Worm (Caenorhabditis elegans) whole organism, young adult: Measurements from ENCODE around the gene C27D9.1.

Experiments used
- C06A6.2 ChIP-seq: fragments of 200-800 bp; sonication (Bioruptor generic); conservative IDR thresholded peaks from 2 replicates; pipeline ENCODE4 v1.3.6; 2022; ENCODE audit warnings: missing genetic modification characterization, missing compliant biosample characterization
- atf-7 ChIP-seq: sonication (generic microtip); optimal IDR thresholded peaks from 2 replicates; lab custom pipeline; 2017; ENCODE audit warnings: mild to moderate bottlenecking, missing genetic modification characterization, missing compliant biosample characterization
- attf-5 ChIP-seq: fragments of 200-800 bp; sonication (Bioruptor generic); optimal IDR thresholded peaks from 2 replicates; lab custom pipeline; 2018; ENCODE audit warnings: mild to moderate bottlenecking, missing genetic modification characterization, missing compliant biosample characterization
- chd-7 ChIP-seq: sonication (generic microtip); optimal IDR thresholded peaks from 2 replicates; lab custom pipeline; 2016; ENCODE audit warnings: mild to moderate bottlenecking, missing genetic modification characterization, moderate library complexity, missing compliant biosample characterization
- hlh-12 ChIP-seq: sonication (generic microtip); optimal IDR thresholded peaks from 2 replicates; lab custom pipeline; 2016; ENCODE audit warnings: missing genetic modification characterization, missing compliant biosample characterization
- pha-4 ChIP-seq: fragments of 150-350 bp; sonication (generic microtip); optimal IDR thresholded peaks from 2 replicates; lab custom pipeline; 2014; ENCODE audit warnings: missing biosample characterization, missing genetic modification reagents, missing genetic modification characterization
- snpc-4 ChIP-seq, 5 experiments: fragments of 150-350 bp in 1 of 5; sonication (generic microtip) in 4 of 5; optimal IDR thresholded peaks; 2 replicates each; lab custom pipeline; 2014 to 2018; ENCODE audit warnings: missing genetic modification characterization in 5 of 5, missing biosample characterization in 3 of 5, antibody characterized with exemption in 2 of 5, mild to moderate bottlenecking in 2 of 5, missing compliant biosample characterization in 2 of 5, missing genotype in 2 of 5, moderate library complexity in 2 of 5, missing genetic modification reagents in 1 of 5
- tbp1 ChIP-seq: fragments of 200-800 bp; sonication (Bioruptor generic); optimal IDR thresholded peaks from 2 replicates; lab custom pipeline; 2018; ENCODE audit warnings: mild to moderate bottlenecking, missing genetic modification characterization, missing compliant biosample characterization
- ztf-18 ChIP-seq: sonication (generic microtip); optimal IDR thresholded peaks from 2 replicates; lab custom pipeline; 2016; ENCODE audit warnings: missing genotype, mild to moderate bottlenecking, missing genetic modification characterization, missing compliant biosample characterization
- ztf-3 ChIP-seq: fragments of 200-800 bp; sonication (Bioruptor generic); optimal IDR thresholded peaks from 2 replicates; lab custom pipeline; 2018; ENCODE audit warnings: mild to moderate bottlenecking, missing genetic modification characterization, missing compliant biosample characterization

DNA sequence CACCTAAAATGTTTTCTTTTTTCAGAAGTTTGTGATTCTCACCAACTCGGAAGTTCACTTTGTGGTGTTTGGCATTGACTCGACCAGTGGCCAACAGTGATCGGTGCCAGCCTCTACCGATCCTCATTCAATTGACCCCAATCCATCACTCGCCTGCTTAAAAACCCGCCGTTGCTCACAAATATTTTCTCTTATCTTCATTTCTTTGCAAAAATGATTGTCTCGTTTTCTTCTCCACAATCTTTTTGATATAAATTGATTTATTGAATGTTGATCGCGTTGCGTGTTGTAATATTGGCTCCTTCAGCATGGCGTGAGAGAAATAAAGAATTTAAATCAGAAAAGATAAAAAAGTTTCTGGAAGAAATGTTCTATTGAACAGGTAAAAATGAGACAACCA is 16.6 kb upstream of the C27D9.1 start:
- TF ChIP-seq hlh-12 (no peak), attf-5 (no peak), C06A6.2 (GFP tag; lab: Robert Waterston, UW) (no peak), ztf-3 (GFP tag; lab: Kevin White, UChicago) (no peak), tbp1 (GFP tag; lab: Kevin White, UChicago) (no peak), snpc-4 (GFP tag; optimal IDR thresholded peaks at IDR 0.05; lab: Kevin White, UChicago) (no peak), snpc-4 (tag; optimal IDR thresholded peaks at IDR 0.05; lab: Kevin White, UChicago) (no peak), ztf-18 (no peak), atf-7 (tag; lab: Kevin White, UChicago) (no peak), chd-7 (tag; lab: Kevin White, UChicago) (no peak), pha-4 (no peak)
